Fruit fly (Drosophila melanogaster): ENCODE results near the gene CG10026.

Gene CG10026

DNA sequence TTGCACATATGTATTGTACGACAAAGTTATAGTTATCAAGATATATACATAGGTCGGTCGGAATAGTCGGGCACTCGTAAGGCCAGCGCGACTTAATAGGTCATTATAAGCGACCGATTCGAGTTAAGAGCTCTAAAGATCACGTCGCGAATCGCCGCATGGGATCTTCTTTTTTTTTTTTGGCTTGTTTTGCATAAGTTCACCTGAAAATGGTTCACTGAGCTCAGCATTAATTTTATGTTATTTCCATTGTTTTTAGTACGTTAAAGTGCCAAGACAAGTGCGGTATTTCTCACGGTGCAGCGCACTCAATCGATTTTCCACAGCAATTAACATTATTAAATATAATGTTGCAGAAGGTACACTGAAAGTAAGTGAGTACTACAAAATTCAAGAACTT lies 12.7 kb upstream of the CG10026 start:
- TF ChIP-seq ey (GFP tag; optimal IDR thresholded peaks at IDR 0.05) (no peak), woc (GFP tag; optimal IDR thresholded peaks at IDR 0.05) (no peak), CG9705 (GFP tag; optimal IDR thresholded peaks at IDR 0.05) (no peak), dl (GFP tag; optimal IDR thresholded peaks at IDR 0.05; ENCODE audit: insufficient read depth in 1 of 2, partially characterized antibody in 2 of 2) (no peak), Hnf4 (GFP tag; optimal IDR thresholded peaks at IDR 0.05) (no peak), Rel (GFP tag; optimal IDR thresholded peaks at IDR 0.05) (no peak), Rel (tag; optimal IDR thresholded peaks at IDR 0.05) (no peak), dmrt93B (GFP tag; optimal IDR thresholded peaks at IDR 0.05) (no peak), tai (GFP tag; optimal IDR thresholded peaks at IDR 0.05) (no peak), Jra (GFP tag; optimal IDR thresholded peaks at IDR 0.05) (no peak), OdsH (GFP tag; optimal IDR thresholded peaks at IDR 0.05) (no peak), psq (GFP tag; optimal IDR thresholded peaks at IDR 0.05) (no peak), Myc (optimal IDR thresholded peaks at IDR 0.05) (no peak), CrebA (GFP tag; optimal IDR thresholded peaks at IDR 0.05; ENCODE audit: borderline replicate concordance) (no peak), Dfd (GFP tag; optimal IDR thresholded peaks at IDR 0.05) (no peak)

DNA sequence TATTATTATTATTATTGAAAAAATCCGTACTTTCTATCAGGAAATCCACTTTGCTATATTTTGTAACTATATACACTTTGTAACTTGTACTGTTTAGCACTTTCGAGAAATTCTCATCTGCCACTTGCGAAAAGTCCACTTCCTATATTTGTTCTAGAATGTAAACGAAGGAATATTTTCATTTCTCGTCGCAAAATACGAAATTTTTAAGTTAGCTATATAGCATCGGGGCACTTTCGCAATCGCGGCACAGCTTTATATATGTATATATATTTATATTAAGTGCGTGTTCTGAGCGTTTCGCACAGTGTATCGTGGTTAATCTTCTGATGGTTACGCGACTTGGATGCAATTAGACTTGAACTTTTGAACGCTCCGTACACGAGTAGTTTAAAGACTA lies 12.3 kb upstream of the CG10026 start, which contains the start of gene RanGAP:
Gene RanGAP (plus strand): TSS at position 169 of the 400 bp plus-strand sequence.
- TF ChIP-seq Dfd (GFP tag; optimal IDR thresholded peaks at IDR 0.05) (no peak), psq (GFP tag; optimal IDR thresholded peaks at IDR 0.05) (no peak), usp (GFP tag; optimal IDR thresholded peaks at IDR 0.05) (no peak), GATAd (GFP tag; optimal IDR thresholded peaks at IDR 0.05) (no peak), ey (GFP tag; optimal IDR thresholded peaks at IDR 0.05) (no peak), Hr78 (GFP tag; optimal IDR thresholded peaks at IDR 0.05) (no peak), CrebA (GFP tag; optimal IDR thresholded peaks at IDR 0.05; ENCODE audit: borderline replicate concordance) (no peak)

DNA sequence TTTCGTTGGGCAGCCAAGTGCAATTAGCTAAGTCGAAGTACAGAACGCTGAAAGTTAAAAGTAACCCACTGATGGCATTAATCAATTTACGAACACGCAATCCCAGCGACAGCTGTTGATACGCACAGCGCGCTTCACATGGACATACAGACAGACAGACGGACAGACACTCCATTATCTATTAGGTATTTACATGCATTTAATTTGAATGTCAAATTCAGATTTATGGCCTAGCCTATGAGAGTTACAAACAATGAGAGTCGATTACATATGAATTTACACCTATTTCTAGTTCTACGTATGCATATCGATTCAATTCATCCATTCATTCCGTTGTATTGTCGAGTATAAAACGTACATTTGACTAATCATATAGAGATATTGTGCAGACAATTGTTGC lies 11.4 kb upstream of the CG10026 start, which contains the start of gene CG10237:
Gene CG10237 (minus strand): TSS at position 101 of the 400 bp plus-strand sequence.
- TF ChIP-seq sage (GFP tag; optimal IDR thresholded peaks at IDR 0.05) (no peak), Rel (GFP tag; optimal IDR thresholded peaks at IDR 0.05) (no peak), Rel (tag; optimal IDR thresholded peaks at IDR 0.05) (no peak), h (GFP tag; optimal IDR thresholded peaks at IDR 0.05) (no peak), Hr83 (GFP tag; optimal IDR thresholded peaks at IDR 0.05; ENCODE audit: poor library complexity, severe bottlenecking) (no peak), Sp1 (GFP tag; optimal IDR thresholded peaks at IDR 0.05) (no peak), Dif (GFP tag; optimal IDR thresholded peaks at IDR 0.05; ENCODE audit: partially characterized antibody) (no peak), dl (GFP tag; optimal IDR thresholded peaks at IDR 0.05; ENCODE audit: insufficient read depth in 1 of 2, partially characterized antibody in 2 of 2) (no peak), brk (GFP tag; optimal IDR thresholded peaks at IDR 0.05) (no peak), CrebA (GFP tag; optimal IDR thresholded peaks at IDR 0.05; ENCODE audit: borderline replicate concordance) (no peak), Vsx2 (GFP tag; optimal IDR thresholded peaks at IDR 0.05; ENCODE audit: partially characterized antibody) (no peak), Myc (optimal IDR thresholded peaks at IDR 0.05) (no peak), N (GFP tag; optimal IDR thresholded peaks at IDR 0.05) (no peak)

DNA sequence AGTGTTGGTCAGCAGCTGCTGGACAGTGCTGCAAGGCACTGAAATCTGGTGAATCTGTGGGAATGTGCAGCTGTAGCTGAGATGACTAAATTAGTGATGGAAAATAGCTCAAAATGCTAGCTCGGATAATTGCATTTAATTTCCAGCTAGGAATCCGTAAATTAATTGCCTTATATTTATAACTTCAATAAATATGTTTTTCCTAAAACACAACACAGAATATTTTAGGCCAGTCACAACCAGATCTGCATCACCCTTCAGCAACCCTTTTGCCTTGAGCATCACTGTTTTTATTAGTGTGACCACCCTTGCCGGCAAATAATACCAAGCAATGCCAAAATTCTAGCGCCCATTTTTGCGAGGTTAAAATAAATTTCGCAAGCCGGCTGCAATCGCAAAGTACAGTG lies 9.3 kb upstream of the CG10026 start, which contains the start of gene Hs2st:
Gene Hs2st (minus strand): TSS at position 17 of the 407 bp plus-strand sequence.
- TF ChIP-seq lola (GFP tag; optimal IDR thresholded peaks at IDR 0.05) (no peak), dmrt93B (GFP tag; optimal IDR thresholded peaks at IDR 0.05) (peak; percentile 94), Sp1 (GFP tag; optimal IDR thresholded peaks at IDR 0.05) (peak; percentile 89), CG32264 (GFP tag; optimal IDR thresholded peaks at IDR 0.05) (peak; percentile 84), br (GFP tag; optimal IDR thresholded peaks at IDR 0.05) (peak; percentile 94), psq (GFP tag; optimal IDR thresholded peaks at IDR 0.05) (peak; percentile 87), ey (GFP tag; optimal IDR thresholded peaks at IDR 0.05) (peak; percentile 95), Rel (GFP tag; optimal IDR thresholded peaks at IDR 0.05) (peak; percentile 31), Rel (tag; optimal IDR thresholded peaks at IDR 0.05) (peak; percentile 85), Hr78 (GFP tag; optimal IDR thresholded peaks at IDR 0.05) (no peak), Hr83 (GFP tag; optimal IDR thresholded peaks at IDR 0.05; ENCODE audit: poor library complexity, severe bottlenecking) (peak; percentile 87), tai (GFP tag; optimal IDR thresholded peaks at IDR 0.05) (no peak), Abd-B (GFP tag; optimal IDR thresholded peaks at IDR 0.05) (no peak), GATAd (GFP tag; optimal IDR thresholded peaks at IDR 0.05) (peak; percentile 92), N (GFP tag; optimal IDR thresholded peaks at IDR 0.05) (no peak), CG9705 (GFP tag; optimal IDR thresholded peaks at IDR 0.05) (peak; percentile 94), Jra (GFP tag; optimal IDR thresholded peaks at IDR 0.05) (peak; percentile 96), pan (optimal IDR thresholded peaks at IDR 0.05) (no peak), HLH106 (tag; optimal IDR thresholded peaks at IDR 0.05) (peak; percentile 95), h (GFP tag; optimal IDR thresholded peaks at IDR 0.05) (peak; percentile 96), Myc (optimal IDR thresholded peaks at IDR 0.05) (peak; percentile 99), dl (GFP tag; optimal IDR thresholded peaks at IDR 0.05; ENCODE audit: insufficient read depth in 1 of 2, partially characterized antibody in 2 of 2) (no peak), Vsx2 (GFP tag; optimal IDR thresholded peaks at IDR 0.05; ENCODE audit: partially characterized antibody) (no peak), sage (GFP tag; optimal IDR thresholded peaks at IDR 0.05) (no peak), jim (GFP tag; optimal IDR thresholded peaks at IDR 0.05) (peak; percentile 88), dsf (GFP tag; optimal IDR thresholded peaks at IDR 0.05; ENCODE audit: borderline replicate concordance) (peak; percentile 92), sv (GFP tag; optimal IDR thresholded peaks at IDR 0.05) (peak; percentile 94), Dfd (GFP tag; optimal IDR thresholded peaks at IDR 0.05) (no peak), Mio (GFP tag; optimal IDR thresholded peaks at IDR 0.05) (peak; percentile 73), rgr (GFP tag; optimal IDR thresholded peaks at IDR 0.05) (peak; percentile 96), brk (GFP tag; optimal IDR thresholded peaks at IDR 0.05) (no peak), foxo (GFP tag; optimal IDR thresholded peaks at IDR 0.05) (peak; percentile 57 to 97), CrebA (GFP tag; optimal IDR thresholded peaks at IDR 0.05; ENCODE audit: borderline replicate concordance) (no peak), Hnf4 (GFP tag; optimal IDR thresholded peaks at IDR 0.05) (peak; percentile 97), woc (GFP tag; optimal IDR thresholded peaks at IDR 0.05) (peak; percentile 98), OdsH (GFP tag; optimal IDR thresholded peaks at IDR 0.05) (peak; percentile 94), usp (GFP tag; optimal IDR thresholded peaks at IDR 0.05) (no peak), Dif (GFP tag; optimal IDR thresholded peaks at IDR 0.05; ENCODE audit: partially characterized antibody) (no peak)
